Fruit fly (Drosophila melanogaster) whole organism, embryonic: ENCODE results near the gene Hsp60B.

ENCODE experiments used
- Abd-B ChIP-seq: fragments of 200-800 bp; sonication (Bioruptor generic); optimal IDR thresholded peaks from 2 replicates; lab custom pipeline; 2018; ENCODE audit warnings: missing biosample characterization, mild to moderate bottlenecking, missing genetic modification characterization, moderate library complexity
- Ada2b ChIP-seq: fragments of 200-800 bp; sonication (Bioruptor generic); IDR thresholded peaks from 2 replicates; pipeline ENCODE4 v1.3.6; 2022; ENCODE audit warnings: missing biosample characterization, missing genetic modification characterization
- C15 ChIP-seq: fragments of 200-800 bp; sonication (Bioruptor generic); IDR thresholded peaks from 3 replicates; pipeline ENCODE4 v1.3.6; 2022; ENCODE audit warnings: missing biosample characterization, missing genetic modification characterization
- CG10321 ChIP-seq: fragments of 200-800 bp; sonication (Bioruptor generic); IDR thresholded peaks from 2 replicates; pipeline ENCODE4 v1.3.6; 2022; ENCODE audit warnings: missing biosample characterization, missing genetic modification characterization
- CG10431 ChIP-seq: fragments of 200-800 bp; sonication (Bioruptor generic); optimal IDR thresholded peaks from 3 replicates; lab custom pipeline; 2018; ENCODE audit warnings: missing biosample characterization, mild to moderate bottlenecking, missing genetic modification characterization
- CG10543 ChIP-seq: fragments of 200-800 bp; sonication (Bioruptor generic); optimal IDR thresholded peaks from 3 replicates; lab custom pipeline; 2017; ENCODE audit warnings: missing biosample characterization, mild to moderate bottlenecking, missing genetic modification characterization, moderate library complexity
- CG11247 ChIP-seq: fragments of 200-800 bp; sonication (Bioruptor generic); IDR thresholded peaks from 2 replicates; pipeline ENCODE4 v1.3.6; 2022; ENCODE audit warnings: missing biosample characterization, missing genetic modification characterization
- CG12071 ChIP-seq: fragments of 200-800 bp; sonication (Bioruptor generic); optimal IDR thresholded peaks from 3 replicates; lab custom pipeline; 2018; ENCODE audit warnings: missing biosample characterization, mild to moderate bottlenecking, missing genetic modification characterization
- CG12104 ChIP-seq: fragments of 200-800 bp; sonication (Bioruptor generic); optimal IDR thresholded peaks from 3 replicates; lab custom pipeline; 2016; ENCODE audit warnings: missing biosample characterization, missing genetic modification characterization
- CG13287 ChIP-seq: fragments of 200-800 bp; sonication (Bioruptor generic); IDR thresholded peaks from 2 replicates; pipeline ENCODE4 v1.3.6; 2022; ENCODE audit warnings: missing biosample characterization, missing genetic modification characterization; ENCODE audit not compliant: partially characterized antibody
- CG15011 ChIP-seq: fragments of 200-800 bp; sonication (Bioruptor generic); optimal IDR thresholded peaks from 3 replicates; lab custom pipeline; 2018; ENCODE audit warnings: missing biosample characterization, mild to moderate bottlenecking, missing genetic modification characterization
- CG1603 ChIP-seq: fragments of 200-800 bp; sonication (Bioruptor generic); optimal IDR thresholded peaks from 2 replicates; lab custom pipeline; 2019; ENCODE audit warnings: missing biosample characterization, mild to moderate bottlenecking, missing genetic modification characterization, moderate library complexity
- CG16815 ChIP-seq: fragments of 200-800 bp; sonication (Bioruptor generic); optimal IDR thresholded peaks from 3 replicates; lab custom pipeline; 2017; ENCODE audit warnings: missing biosample characterization, mild to moderate bottlenecking, missing genetic modification characterization
- CG17802 ChIP-seq: fragments of 200-800 bp; sonication (Bioruptor generic); optimal IDR thresholded peaks from 2 replicates; lab custom pipeline; 2018; ENCODE audit warnings: missing biosample characterization, mild to moderate bottlenecking, missing genetic modification characterization, moderate library complexity
- CG1792 ChIP-seq: fragments of 200-800 bp; sonication (Bioruptor generic); optimal IDR thresholded peaks from 2 replicates; lab custom pipeline; 2016; ENCODE audit warnings: missing biosample characterization, missing genetic modification characterization
- CG4424 ChIP-seq: fragments of 200-800 bp; sonication (Bioruptor generic); optimal IDR thresholded peaks from 3 replicates; lab custom pipeline; 2016; ENCODE audit warnings: missing biosample characterization, missing genetic modification characterization
- CG4617 ChIP-seq: fragments of 200-800 bp; sonication (Bioruptor generic); optimal IDR thresholded peaks from 3 replicates; lab custom pipeline; 2016; ENCODE audit warnings: missing biosample characterization, missing genetic modification characterization, borderline replicate concordance
- CG4707 ChIP-seq: fragments of 200-800 bp; sonication (Bioruptor generic); optimal IDR thresholded peaks from 2 replicates; lab custom pipeline; 2018; ENCODE audit warnings: missing biosample characterization, mild to moderate bottlenecking, missing genetic modification characterization, moderate library complexity
- CG4730 ChIP-seq: fragments of 200-800 bp; sonication (Bioruptor generic); IDR thresholded peaks from 2 replicates; pipeline ENCODE4 v1.3.6; 2022; ENCODE audit warnings: missing biosample characterization, missing genetic modification characterization
- CG9797 ChIP-seq: fragments of 200-800 bp; sonication (Bioruptor generic); optimal IDR thresholded peaks from 3 replicates; lab custom pipeline; 2018; ENCODE audit warnings: missing biosample characterization, mild to moderate bottlenecking, missing genetic modification characterization
- H15 ChIP-seq: fragments of 200-800 bp; sonication (Bioruptor generic); IDR thresholded peaks from 3 replicates; pipeline ENCODE4 v1.3.6; 2022; ENCODE audit warnings: missing biosample characterization, missing genetic modification characterization
- HLHmδ ChIP-seq: fragments of 200-800 bp; sonication (Bioruptor generic); optimal IDR thresholded peaks from 2 replicates; lab custom pipeline; 2018; ENCODE audit warnings: missing biosample characterization, mild to moderate bottlenecking, missing genetic modification characterization, moderate library complexity
- Mad ChIP-seq: fragments of 200-800 bp; sonication (Bioruptor generic); optimal IDR thresholded peaks from 2 replicates; lab custom pipeline; 2016; ENCODE audit warnings: missing biosample characterization, missing genetic modification characterization
- Med ChIP-seq: fragments of 200-800 bp; sonication (Bioruptor generic); peaks from one replicate; lab custom pipeline; 2016; ENCODE audit warnings: missing biosample characterization, missing genetic modification characterization, mild to moderate bottlenecking, inconsistent platforms, moderate library complexity
- Myb ChIP-seq: fragments of 200-800 bp; sonication (Bioruptor generic); optimal IDR thresholded peaks from 2 replicates; lab custom pipeline; 2016; ENCODE audit warnings: missing biosample characterization, missing genetic modification characterization
- NC2α ChIP-seq: fragments of 200-800 bp; sonication (Bioruptor generic); optimal IDR thresholded peaks from 2 replicates; lab custom pipeline; 2016; ENCODE audit warnings: missing biosample characterization, missing genetic modification characterization
- PHDP ChIP-seq: fragments of 200-800 bp; sonication (Bioruptor generic); optimal IDR thresholded peaks from 3 replicates; lab custom pipeline; 2018; ENCODE audit warnings: missing biosample characterization, mild to moderate bottlenecking, missing genetic modification characterization, moderate library complexity
- Poxn ChIP-seq: fragments of 200-800 bp; sonication (Bioruptor generic); IDR thresholded peaks from 2 replicates; pipeline ENCODE4 v1.3.6; 2022; ENCODE audit warnings: missing biosample characterization, missing genetic modification characterization
- Six4 ChIP-seq: fragments of 200-800 bp; sonication (Bioruptor generic); optimal IDR thresholded peaks from 2 replicates; lab custom pipeline; 2016; ENCODE audit warnings: missing biosample characterization, missing genetic modification characterization
- Sox102F ChIP-seq: fragments of 200-800 bp; sonication (Bioruptor generic); optimal IDR thresholded peaks from 2 replicates; lab custom pipeline; 2018; ENCODE audit warnings: missing biosample characterization, mild to moderate bottlenecking, missing genetic modification characterization, moderate library complexity
- Sry-β ChIP-seq: fragments of 200-800 bp; sonication (Bioruptor generic); optimal IDR thresholded peaks from 2 replicates; lab custom pipeline; 2018; ENCODE audit warnings: missing biosample characterization, mild to moderate bottlenecking, missing genetic modification characterization, moderate library complexity
- ase ChIP-seq: fragments of 200-800 bp; sonication (Bioruptor generic); IDR thresholded peaks from 3 replicates; pipeline ENCODE4 v1.3.6; 2022; ENCODE audit warnings: missing biosample characterization, missing genetic modification characterization
- bigmax ChIP-seq: fragments of 200-800 bp; sonication (Bioruptor generic); optimal IDR thresholded peaks from 2 replicates; lab custom pipeline; 2018; ENCODE audit warnings: missing biosample characterization, mild to moderate bottlenecking, missing genetic modification characterization
- bsh ChIP-seq, 2 experiments: fragments of 200-800 bp; sonication (Bioruptor generic); optimal IDR thresholded peaks; 2 replicates each; lab custom pipeline; 2017 to 2018; ENCODE audit warnings: mild to moderate bottlenecking in 2 of 2, missing biosample characterization in 2 of 2, missing genetic modification characterization in 2 of 2, moderate library complexity in 1 of 2
- caup ChIP-seq: fragments of 200-800 bp; sonication (Bioruptor generic); optimal IDR thresholded peaks from 3 replicates; lab custom pipeline; 2017; ENCODE audit warnings: missing biosample characterization, mild to moderate bottlenecking, missing genetic modification characterization, moderate library complexity; ENCODE audit not compliant: severe bottlenecking
- corto ChIP-seq: fragments of 200-800 bp; sonication (Bioruptor generic); optimal IDR thresholded peaks from 2 replicates; lab custom pipeline; 2016; ENCODE audit warnings: missing biosample characterization, mild to moderate bottlenecking, missing genetic modification characterization, moderate library complexity
- crp ChIP-seq, 2 experiments: fragments of 200-800 bp; sonication (Bioruptor generic); optimal IDR thresholded peaks; 2 replicates in 1 of 2; 3 replicates in 1 of 2; lab custom pipeline; 2017; ENCODE audit warnings: missing biosample characterization in 2 of 2, missing genetic modification characterization in 2 of 2, mild to moderate bottlenecking in 1 of 2, moderate library complexity in 1 of 2
- dan ChIP-seq: fragments of 200-800 bp; sonication (Bioruptor generic); IDR thresholded peaks from 2 replicates; pipeline ENCODE4 v1.3.6; 2022; ENCODE audit warnings: missing biosample characterization, missing genetic modification characterization
- jing ChIP-seq: fragments of 200-800 bp; sonication (Bioruptor generic); optimal IDR thresholded peaks from 2 replicates; lab custom pipeline; 2018; ENCODE audit warnings: missing biosample characterization, mild to moderate bottlenecking, missing genetic modification characterization
- ken ChIP-seq: fragments of 200-800 bp; sonication (Bioruptor generic); IDR thresholded peaks from 3 replicates; pipeline ENCODE4 v1.3.6; 2022; ENCODE audit warnings: missing biosample characterization, missing genetic modification characterization
- klu ChIP-seq: fragments of 200-800 bp; sonication (Bioruptor generic); IDR thresholded peaks from 2 replicates; pipeline ENCODE4 v1.3.6; 2022; ENCODE audit warnings: missing biosample characterization, missing genetic modification characterization
- luna ChIP-seq: fragments of 200-800 bp; sonication (Bioruptor generic); optimal IDR thresholded peaks from 2 replicates; lab custom pipeline; 2016; ENCODE audit warnings: missing biosample characterization, missing genetic modification characterization
- nmo ChIP-seq: fragments of 200-800 bp; sonication (Bioruptor generic); optimal IDR thresholded peaks from 2 replicates; lab custom pipeline; 2018; ENCODE audit warnings: missing biosample characterization, mild to moderate bottlenecking, missing genetic modification characterization, moderate library complexity
- odd ChIP-seq: fragments of 200-800 bp; sonication (Bioruptor generic); optimal IDR thresholded peaks from 2 replicates; lab custom pipeline; 2017; ENCODE audit warnings: missing biosample characterization, mild to moderate bottlenecking, missing genetic modification characterization
- ro ChIP-seq: fragments of 200-800 bp; sonication (Bioruptor generic); IDR thresholded peaks from 2 replicates; pipeline ENCODE4 v1.3.6; 2022; ENCODE audit warnings: missing biosample characterization, missing genetic modification characterization
- sens ChIP-seq: fragments of 200-800 bp; sonication (Bioruptor generic); peaks from one replicate; lab custom pipeline; 2016; ENCODE audit warnings: missing biosample characterization, missing genetic modification characterization
- ssp ChIP-seq: fragments of 200-800 bp; sonication (Bioruptor generic); IDR thresholded peaks from 2 replicates; pipeline ENCODE4 v1.3.6; 2022; ENCODE audit warnings: missing biosample characterization, missing genetic modification characterization
- tna ChIP-seq: fragments of 200-800 bp; sonication (Bioruptor generic); IDR thresholded peaks from 2 replicates; pipeline ENCODE4 v1.3.6; 2022; ENCODE audit warnings: missing biosample characterization, missing genetic modification characterization; ENCODE audit not compliant: partially characterized antibody
- ttk ChIP-seq: fragments of 200-800 bp; sonication (Bioruptor generic); IDR thresholded peaks from 2 replicates; pipeline ENCODE4 v2.1.2; 2022; ENCODE audit warnings: missing biosample characterization, missing genetic modification characterization
- twi ChIP-seq: fragments of 200-800 bp; optimal IDR thresholded peaks from 2 replicates; lab custom pipeline; 2019; ENCODE audit warnings: missing biosample characterization, mild to moderate bottlenecking, missing genetic modification characterization, moderate library complexity
- vfl ChIP-seq: fragments of 200-800 bp; sonication (Bioruptor generic); optimal IDR thresholded peaks from 2 replicates; lab custom pipeline; 2016; ENCODE audit warnings: missing biosample characterization, missing genetic modification characterization
- vvl ChIP-seq: fragments of 200-800 bp; sonication (Bioruptor generic); IDR thresholded peaks from 2 replicates; pipeline ENCODE4 v1.3.6; 2022; ENCODE audit warnings: missing biosample characterization, missing genetic modification characterization
- zfh2 ChIP-seq: fragments of 200-800 bp; sonication (Bioruptor generic); optimal IDR thresholded peaks from 2 replicates; lab custom pipeline; 2016; ENCODE audit warnings: missing biosample characterization, missing genetic modification characterization

The Hsp60B gene

DNA sequence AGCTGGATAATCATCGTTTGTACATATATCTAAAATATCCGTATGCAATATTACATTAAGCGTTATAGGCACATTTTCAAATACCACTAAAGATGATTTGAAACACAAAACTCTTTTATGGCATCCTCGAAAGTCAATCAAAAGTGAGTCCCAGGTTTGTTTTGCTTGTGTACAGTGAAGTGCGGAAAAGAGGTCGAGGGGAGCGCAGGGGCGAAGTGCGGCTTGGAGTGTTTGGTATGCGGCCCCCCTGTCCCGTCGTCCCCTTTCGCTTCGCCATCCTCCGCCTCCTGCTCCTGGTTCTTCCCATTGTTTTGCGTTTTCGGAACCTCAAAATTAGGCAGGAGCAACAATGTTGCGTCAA lies 12.7 kb upstream of the Hsp60B start (continued):
- TF ChIP-seq CG10321 (GFP tag; lab: Robert Waterston, UW): no peak
- TF ChIP-seq ase (GFP tag; lab: Robert Waterston, UW): peak; percentile 72; the same call in 2 of the 3 replicates
- TF ChIP-seq vfl (GFP tag; lab: Kevin White, UChicago): peak; percentile 15
- peak; percentile 77 for TF ChIP-seq Abd-B (GFP tag; lab: Kevin White, UChicago)
- TF ChIP-seq crp (GFP tag; optimal IDR thresholded peaks at IDR 0.05; lab: Kevin White, UChicago): peak in 1 of 2 experiments; percentile 43
- TF ChIP-seq CG1603 (tag; lab: Kevin White, UChicago): peak; percentile 98
- TF ChIP-seq C15: 0 out of 3 replicates have a peak, but pooled peaks have one; percentile 27
- TF ChIP-seq CG11247 (GFP tag; lab: Robert Waterston, UW): no peak
- peak; percentile 94 for TF ChIP-seq corto (GFP tag; lab: Kevin White, UChicago)
- peak; percentile 74 for TF ChIP-seq H15 (GFP tag; lab: Robert Waterston, UW)
- TF ChIP-seq CG4617 (GFP tag; lab: Kevin White, UChicago): peak; percentile 42
- peak; percentile 32 for TF ChIP-seq zfh2 (GFP tag; lab: Kevin White, UChicago)
- no peak for TF ChIP-seq CG9797 (GFP tag; lab: Kevin White, UChicago)
- no peak for TF ChIP-seq Poxn
- TF ChIP-seq NC2α (GFP tag; lab: Kevin White, UChicago): peak; percentile 80
- TF ChIP-seq Myb (GFP tag; lab: Kevin White, UChicago): peak; percentile 59
- no peak for TF ChIP-seq CG10431 (GFP tag; lab: Kevin White, UChicago)
- peak; percentile 24 for TF ChIP-seq Sry-β (GFP tag; lab: Kevin White, UChicago)
- TF ChIP-seq caup (GFP tag; lab: Kevin White, UChicago): peak; percentile 33
- TF ChIP-seq ken (GFP tag; lab: Robert Waterston, UW): peak; percentile 79; the same call in 2 of the 3 replicates
- TF ChIP-seq Mad (GFP tag; lab: Kevin White, UChicago): peak; percentile 73
- no peak for TF ChIP-seq bigmax
- no peak for TF ChIP-seq CG13287 (GFP tag; lab: Robert Waterston, UW)
- TF ChIP-seq ro: peak; percentile 48; the same call in 1 of the 2 replicates
- 0 out of 2 replicates have a peak, but pooled peaks have one; percentile 33 for TF ChIP-seq dan (GFP tag; lab: Robert Waterston, UW)
- peak; percentile 69 for TF ChIP-seq CG4730
- peak; percentile 78 for TF ChIP-seq CG12071 (GFP tag; lab: Kevin White, UChicago)
- peak; percentile 83 for TF ChIP-seq jing (GFP tag; lab: Kevin White, UChicago)
- peak; percentile 56 for TF ChIP-seq twi (tag; lab: Kevin White, UChicago)
- TF ChIP-seq ssp: peak; percentile 67
- no peak for TF ChIP-seq CG12104
- TF ChIP-seq CG10543: no peak
- TF ChIP-seq tna: no peak
- TF ChIP-seq HLHmδ: no peak
- TF ChIP-seq Six4 (GFP tag; lab: Kevin White, UChicago): peak; percentile 80

DNA sequence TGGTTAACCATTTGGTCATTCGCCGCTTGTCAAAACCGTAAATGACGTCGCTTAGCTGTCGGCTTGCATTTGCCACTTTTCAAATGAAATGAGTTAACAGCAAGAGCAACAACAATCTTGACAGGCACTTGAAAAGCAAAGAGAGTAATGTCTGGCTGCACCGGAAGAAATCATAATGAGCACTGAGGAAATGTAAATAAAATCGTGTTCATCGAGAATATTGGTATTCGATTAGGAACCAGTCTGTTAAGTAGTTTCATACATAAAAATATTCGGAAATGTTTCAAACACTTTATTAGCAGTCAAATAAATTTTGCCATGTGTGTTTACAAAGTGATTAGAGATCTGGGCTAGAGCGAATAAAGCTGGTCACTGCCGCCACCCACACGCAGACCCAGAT lies 11.6 kb upstream of the Hsp60B start:
- peak; percentile 8; the same call in 1 of the 2 replicates for TF ChIP-seq Ada2b (GFP tag; lab: Robert Waterston, UW)
- no peak for TF ChIP-seq CG4424 (GFP tag; lab: Kevin White, UChicago)
- TF ChIP-seq CG15011 (GFP tag; lab: Kevin White, UChicago): no peak
- no peak for TF ChIP-seq luna
- TF ChIP-seq nmo (GFP tag; lab: Kevin White, UChicago): no peak
- no peak for TF ChIP-seq PHDP
- TF ChIP-seq Sox102F (GFP tag; lab: Kevin White, UChicago): peak; percentile 26
- TF ChIP-seq bsh (GFP tag; optimal IDR thresholded peaks at IDR 0.05; lab: Kevin White, UChicago): peak in 1 of 2 experiments; percentile 12
- TF ChIP-seq CG4707 (GFP tag; lab: Kevin White, UChicago): no peak
- TF ChIP-seq Med (GFP tag; lab: Kevin White, UChicago): peak; percentile 27
- TF ChIP-seq CG16815 (GFP tag; lab: Kevin White, UChicago): no peak
- no peak for TF ChIP-seq CG1792 (GFP tag; lab: Kevin White, UChicago)
- no peak for TF ChIP-seq CG17802 (tag; lab: Kevin White, UChicago)
- no peak for TF ChIP-seq vvl (GFP tag; lab: Robert Waterston, UW)
- TF ChIP-seq ttk (GFP tag; lab: Robert Waterston, UW): no peak
- no peak for TF ChIP-seq odd (GFP tag; lab: Kevin White, UChicago)
- TF ChIP-seq sens (GFP tag; lab: Kevin White, UChicago): peak; percentile 71
- no peak for TF ChIP-seq klu (GFP tag; lab: Robert Waterston, UW)
